Fruit fly (Drosophila melanogaster) whole organism, wandering third instar larva: ENCODE results near the gene CG14147.

ENCODE experiments used
- Abd-B ChIP-seq: fragments of >200 bp; optimal IDR thresholded peaks from 2 replicates; lab custom pipeline; 2017; ENCODE audit warnings: missing biosample characterization, missing genetic modification characterization
- CG32264 ChIP-seq: fragments of 200-800 bp; sonication (Bioruptor generic); optimal IDR thresholded peaks from 2 replicates; lab custom pipeline; 2016; ENCODE audit warnings: missing biosample characterization, missing genetic modification characterization
- CG9705 ChIP-seq: fragments of 200-800 bp; sonication (Bioruptor generic); optimal IDR thresholded peaks from 2 replicates; lab custom pipeline; 2018; ENCODE audit warnings: missing biosample characterization, mild to moderate bottlenecking, missing genetic modification characterization
- CrebA ChIP-seq: fragments of 200-800 bp; sonication (Bioruptor generic); optimal IDR thresholded peaks from 2 replicates; lab custom pipeline; 2016; ENCODE audit warnings: missing biosample characterization, mild to moderate bottlenecking, missing genetic modification characterization, borderline replicate concordance
- Dfd ChIP-seq: fragments of >200 bp; optimal IDR thresholded peaks from 2 replicates; lab custom pipeline; 2017; ENCODE audit warnings: missing biosample characterization, missing genetic modification characterization
- Dif ChIP-seq: fragments of 200-275, 200-300 bp; sonication (Bioruptor generic); optimal IDR thresholded peaks from 2 replicates; lab custom pipeline; 2018; ENCODE audit warnings: missing biosample characterization, missing genetic modification characterization; ENCODE audit not compliant: partially characterized antibody
- GATAd ChIP-seq: sonication (Bioruptor generic); optimal IDR thresholded peaks from 2 replicates; lab custom pipeline; 2016; ENCODE audit warnings: missing biosample characterization, missing genetic modification characterization
- HLH106 ChIP-seq: fragments of 200-800 bp; optimal IDR thresholded peaks from 3 replicates; lab custom pipeline; 2019; ENCODE audit warnings: missing biosample characterization, mild to moderate bottlenecking, missing genetic modification characterization, moderate library complexity
- Hnf4 ChIP-seq: fragments of 200-800 bp; sonication (Bioruptor generic); optimal IDR thresholded peaks from 2 replicates; lab custom pipeline; 2016; ENCODE audit warnings: missing biosample characterization, mild to moderate bottlenecking, missing genetic modification characterization
- Hr78 ChIP-seq: fragments of >200 bp; optimal IDR thresholded peaks from 2 replicates; lab custom pipeline; 2017; ENCODE audit warnings: missing biosample characterization, missing genetic modification characterization
- Hr83 ChIP-seq: fragments of 200-300 bp; sonication (Bioruptor generic); optimal IDR thresholded peaks from 2 replicates; lab custom pipeline; 2016; ENCODE audit warnings: missing biosample characterization, mild to moderate bottlenecking, missing genetic modification characterization, moderate library complexity; ENCODE audit not compliant: poor library complexity, severe bottlenecking
- Jra ChIP-seq: sonication (Bioruptor generic); optimal IDR thresholded peaks from 2 replicates; lab custom pipeline; 2016; ENCODE audit warnings: missing biosample characterization, missing genetic modification characterization
- Mio ChIP-seq: sonication (Bioruptor generic); optimal IDR thresholded peaks from 2 replicates; lab custom pipeline; 2016; ENCODE audit warnings: missing biosample characterization, missing genetic modification characterization
- Myc ChIP-seq: fragments of >200 bp; optimal IDR thresholded peaks from 2 replicates; lab custom pipeline; 2017
- N ChIP-seq: fragments of >200 bp; optimal IDR thresholded peaks from 2 replicates; lab custom pipeline; 2018; ENCODE audit warnings: missing biosample characterization, missing external identifiers, missing genetic modification characterization
- OdsH ChIP-seq: fragments of 200-800 bp; sonication (Bioruptor generic); optimal IDR thresholded peaks from 2 replicates; lab custom pipeline; 2016; ENCODE audit warnings: missing biosample characterization, mild to moderate bottlenecking, missing genetic modification characterization
- Rel ChIP-seq, 2 experiments: fragments of 200-800 bp; sonication (Bioruptor generic) in 1 of 2; optimal IDR thresholded peaks; 2 replicates in 1 of 2; 3 replicates in 1 of 2; lab custom pipeline; 2016 to 2019; ENCODE audit warnings: mild to moderate bottlenecking in 2 of 2, missing biosample characterization in 2 of 2, missing genetic modification characterization in 2 of 2, moderate library complexity in 1 of 2
- Sp1 ChIP-seq: fragments of 200-800 bp; sonication (Bioruptor generic); optimal IDR thresholded peaks from 3 replicates; lab custom pipeline; 2019; ENCODE audit warnings: missing biosample characterization, mild to moderate bottlenecking, missing genetic modification characterization, moderate library complexity
- Vsx2 ChIP-seq: fragments of 200-300, 225-300 bp; sonication (Bioruptor generic); optimal IDR thresholded peaks from 2 replicates; lab custom pipeline; 2018; ENCODE audit warnings: missing biosample characterization, missing genetic modification characterization; ENCODE audit not compliant: partially characterized antibody
- br ChIP-seq: fragments of 200-800 bp; sonication (Bioruptor generic); optimal IDR thresholded peaks from 2 replicates; lab custom pipeline; 2016; ENCODE audit warnings: missing biosample characterization, missing genetic modification characterization
- brk ChIP-seq: fragments of 200-800 bp; sonication (Bioruptor generic); optimal IDR thresholded peaks from 2 replicates; lab custom pipeline; 2016; ENCODE audit warnings: missing biosample characterization, mild to moderate bottlenecking, missing genetic modification characterization
- dl ChIP-seq, 2 experiments: fragments of 175-275, 200-275 bp in 1 of 2; fragments of 200-275 bp in 1 of 2; sonication (Bioruptor generic); optimal IDR thresholded peaks; lab custom pipeline; 2018; ENCODE audit warnings: mild to moderate bottlenecking in 2 of 2, missing biosample characterization in 2 of 2, missing genetic modification characterization in 2 of 2, moderate library complexity in 2 of 2; ENCODE audit not compliant: partially characterized antibody in 2 of 2, insufficient read depth in 1 of 2
- dmrt93B ChIP-seq: fragments of 200-800 bp; sonication (Bioruptor generic); optimal IDR thresholded peaks from 2 replicates; lab custom pipeline; 2018; ENCODE audit warnings: missing biosample characterization, mild to moderate bottlenecking, missing genetic modification characterization
- dsf ChIP-seq: sonication (Bioruptor generic); optimal IDR thresholded peaks from 2 replicates; lab custom pipeline; 2016; ENCODE audit warnings: missing biosample characterization, missing genetic modification characterization, borderline replicate concordance
- ey ChIP-seq: fragments of 200-800 bp; sonication (Bioruptor generic); optimal IDR thresholded peaks from 2 replicates; lab custom pipeline; 2016; ENCODE audit warnings: missing biosample characterization, missing genetic modification characterization
- foxo ChIP-seq, 2 experiments: fragments of 200-800 bp; sonication (Bioruptor generic); optimal IDR thresholded peaks; 2 replicates in 1 of 2; 3 replicates in 1 of 2; lab custom pipeline; 2016 to 2017; ENCODE audit warnings: missing biosample characterization in 2 of 2, missing genetic modification characterization in 2 of 2
- fru ChIP-seq: fragments of 200-800 bp; sonication (Bioruptor generic); optimal IDR thresholded peaks from 3 replicates; lab custom pipeline; 2016; ENCODE audit warnings: missing biosample characterization, mild to moderate bottlenecking, missing genetic modification characterization
- h ChIP-seq: fragments of 200-800 bp; sonication (Bioruptor generic); optimal IDR thresholded peaks from 3 replicates; lab custom pipeline; 2016; ENCODE audit warnings: missing biosample characterization, mild to moderate bottlenecking, missing genetic modification characterization
- jim ChIP-seq: fragments of 175-275, 200-325 bp; sonication (Bioruptor generic); optimal IDR thresholded peaks from 2 replicates; lab custom pipeline; 2016; ENCODE audit warnings: missing biosample characterization, mild to moderate bottlenecking, missing genetic modification characterization
- lola ChIP-seq: fragments of >200 bp; optimal IDR thresholded peaks from 2 replicates; lab custom pipeline; 2017; ENCODE audit warnings: missing biosample characterization, missing genetic modification characterization
- pan ChIP-seq: fragments of >200 bp; optimal IDR thresholded peaks from 2 replicates; lab custom pipeline; 2017
- psq ChIP-seq: fragments of 200-800 bp; sonication (Bioruptor generic); optimal IDR thresholded peaks from 3 replicates; lab custom pipeline; 2017; ENCODE audit warnings: missing biosample characterization, mild to moderate bottlenecking, missing genetic modification characterization, moderate library complexity
- rgr ChIP-seq: fragments of 200-800 bp; sonication (Bioruptor generic); optimal IDR thresholded peaks from 3 replicates; lab custom pipeline; 2016; ENCODE audit warnings: missing biosample characterization, mild to moderate bottlenecking, missing genetic modification characterization
- sage ChIP-seq: fragments of 200-800 bp; sonication (Bioruptor generic); optimal IDR thresholded peaks from 2 replicates; lab custom pipeline; 2016; ENCODE audit warnings: missing biosample characterization, mild to moderate bottlenecking, missing genetic modification characterization
- sv ChIP-seq: fragments of 200-800 bp; sonication (Bioruptor generic); optimal IDR thresholded peaks from 3 replicates; lab custom pipeline; 2016; ENCODE audit warnings: missing biosample characterization, missing genetic modification characterization
- tai ChIP-seq: sonication (Bioruptor generic); optimal IDR thresholded peaks from 2 replicates; lab custom pipeline; 2016; ENCODE audit warnings: missing biosample characterization, missing genetic modification characterization
- usp ChIP-seq: fragments of >200 bp; optimal IDR thresholded peaks from 2 replicates; lab custom pipeline; 2017; ENCODE audit warnings: missing biosample characterization, missing genetic modification characterization
- woc ChIP-seq: sonication (Bioruptor generic); optimal IDR thresholded peaks from 2 replicates; lab custom pipeline; 2016; ENCODE audit warnings: missing biosample characterization, mild to moderate bottlenecking, missing genetic modification characterization

CG14147 gene

DNA sequence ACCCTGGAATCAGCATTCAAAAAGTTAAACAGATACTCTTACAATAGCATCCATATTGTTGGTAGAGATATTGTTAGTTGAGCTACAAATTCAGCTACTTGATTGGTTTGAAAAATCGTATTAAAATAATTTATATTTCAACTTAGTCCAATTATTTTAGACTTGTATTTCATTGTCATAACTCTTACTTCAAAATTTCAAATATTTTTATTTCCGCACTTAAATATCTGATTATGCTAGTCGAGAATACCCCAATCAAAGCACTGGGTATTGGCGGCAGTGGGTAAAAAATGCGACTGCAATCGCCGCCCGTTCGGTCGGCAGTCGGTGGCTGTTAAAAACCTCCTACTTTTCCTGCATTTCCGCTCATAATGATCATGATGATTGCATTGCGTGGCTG, 43.6 kb upstream of the CG14147 start:
- TF ChIP-seq sv (GFP tag; lab: Kevin White, UChicago) (no peak), foxo (GFP tag; optimal IDR thresholded peaks at IDR 0.05; lab: Kevin White, UChicago) (peak in 1 of 2 experiments; percentile 24), rgr (peak; percentile 2), psq (GFP tag; lab: Kevin White, UChicago) (peak; percentile 2), woc (GFP tag; lab: Kevin White, UChicago) (peak; percentile 39), HLH106 (tag; lab: Kevin White, UChicago) (peak; percentile 64), CG32264 (GFP tag; lab: Kevin White, UChicago) (no peak), fru (GFP tag; lab: Kevin White, UChicago) (peak; percentile 86), CG9705 (peak; percentile 40), usp (GFP tag; lab: Kevin White, UChicago) (no peak), Dfd (no peak), Hr78 (GFP tag; lab: Kevin White, UChicago) (no peak)

DNA sequence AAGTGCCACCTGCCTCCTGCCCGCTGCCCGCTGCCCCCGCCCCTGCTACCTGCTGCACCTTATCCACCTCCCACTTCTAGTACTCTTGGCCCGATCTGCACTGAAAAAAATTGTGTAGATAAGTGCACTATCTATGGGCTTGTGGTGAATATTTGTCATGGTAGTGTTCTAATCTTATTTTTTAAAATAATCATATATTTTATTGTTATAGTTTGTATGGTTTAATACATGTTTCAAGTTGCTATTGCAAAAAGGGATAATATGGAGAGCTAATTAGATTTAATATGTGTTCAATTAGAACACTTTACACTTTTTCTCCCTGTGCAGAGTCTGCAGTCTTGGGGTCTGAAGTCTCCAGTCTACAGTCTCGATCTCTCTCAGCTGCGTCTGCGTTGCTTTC, 41.0 kb upstream of the CG14147 start:
- TF ChIP-seq pan (no peak), Mio (GFP tag; lab: Kevin White, UChicago) (no peak), Hnf4 (GFP tag; lab: Kevin White, UChicago) (no peak), dsf (GFP tag; lab: Kevin White, UChicago) (no peak), N (no peak), h (peak; percentile 15), CrebA (no peak), Rel (GFP tag; optimal IDR thresholded peaks at IDR 0.05; lab: Kevin White, UChicago) (no peak), Rel (tag; optimal IDR thresholded peaks at IDR 0.05; lab: Kevin White, UChicago) (no peak), psq (GFP tag; lab: Kevin White, UChicago) (peak; percentile 19), Hr78 (GFP tag; lab: Kevin White, UChicago) (no peak), OdsH (GFP tag; lab: Kevin White, UChicago) (peak; percentile 36), Myc (no peak), jim (no peak), br (GFP tag; lab: Kevin White, UChicago) (no peak), sage (no peak), Vsx2 (GFP tag; lab: Kevin White, UChicago) (no peak), Sp1 (GFP tag; lab: Kevin White, UChicago) (peak; percentile 12), HLH106 (tag; lab: Kevin White, UChicago) (peak; percentile 32), fru (GFP tag; lab: Kevin White, UChicago) (peak; percentile 1), dl (GFP tag; optimal IDR thresholded peaks at IDR 0.05; lab: Kevin White, UChicago; ENCODE audit: insufficient read depth in 1 of 2, partially characterized antibody in 2 of 2) (no peak), GATAd (no peak), Dif (GFP tag; lab: Kevin White, UChicago) (no peak), Abd-B (no peak), brk (no peak), CG9705 (no peak), foxo (GFP tag; optimal IDR thresholded peaks at IDR 0.05; lab: Kevin White, UChicago) (peak in 1 of 2 experiments; percentile 44), dmrt93B (no peak), ey (GFP tag; lab: Kevin White, UChicago) (no peak), tai (no peak), Hr83 (GFP tag; lab: Kevin White, UChicago) (no peak), usp (GFP tag; lab: Kevin White, UChicago) (no peak), Dfd (no peak), CG32264 (GFP tag; lab: Kevin White, UChicago) (no peak), woc (GFP tag; lab: Kevin White, UChicago) (no peak), rgr (peak; percentile 23), lola (no peak), sv (GFP tag; lab: Kevin White, UChicago) (no peak), Jra (GFP tag; lab: Kevin White, UChicago) (no peak)

DNA sequence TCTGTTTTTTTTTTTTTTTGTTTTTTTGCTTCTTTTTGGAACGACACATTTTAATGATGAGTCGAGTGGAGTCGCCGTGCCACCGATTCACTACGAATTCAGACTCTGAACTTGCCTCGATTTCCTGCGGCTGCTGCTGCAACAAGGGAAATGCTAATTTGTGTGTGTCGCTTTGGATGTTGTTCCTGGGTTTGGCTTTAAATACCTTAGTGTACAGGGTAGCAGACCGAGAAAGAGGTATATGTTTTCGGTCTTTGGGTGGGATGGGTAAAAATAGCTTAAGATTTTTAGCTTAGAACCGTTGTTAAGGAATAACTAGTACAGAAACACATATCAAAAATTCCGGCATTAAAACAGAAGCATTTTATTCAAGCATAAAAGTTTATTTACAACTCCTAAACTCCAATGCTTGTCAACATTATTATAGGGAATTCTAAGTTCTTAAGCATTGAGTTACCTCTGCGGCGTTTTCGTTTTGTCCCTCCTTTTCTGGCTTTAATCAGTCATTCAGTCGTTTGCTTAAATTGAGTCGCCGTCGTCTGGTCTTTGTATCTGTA, 37.4 kb upstream of the CG14147 start:
- TF ChIP-seq tai (no peak), Dfd (no peak), dmrt93B (no peak), dsf (GFP tag; lab: Kevin White, UChicago) (no peak), brk (no peak), br (GFP tag; lab: Kevin White, UChicago) (no peak), fru (GFP tag; lab: Kevin White, UChicago) (peak; percentile 44), Rel (GFP tag; optimal IDR thresholded peaks at IDR 0.05; lab: Kevin White, UChicago) (no peak), Rel (tag; optimal IDR thresholded peaks at IDR 0.05; lab: Kevin White, UChicago) (no peak), CrebA (no peak), sage (no peak), pan (no peak), rgr (no peak), lola (no peak), dl (GFP tag; optimal IDR thresholded peaks at IDR 0.05; lab: Kevin White, UChicago; ENCODE audit: insufficient read depth in 1 of 2, partially characterized antibody in 2 of 2) (no peak), Vsx2 (GFP tag; lab: Kevin White, UChicago) (no peak), Mio (GFP tag; lab: Kevin White, UChicago) (no peak), Dif (GFP tag; lab: Kevin White, UChicago) (no peak), HLH106 (tag; lab: Kevin White, UChicago) (peak; percentile 47), Hr83 (GFP tag; lab: Kevin White, UChicago) (no peak), Jra (GFP tag; lab: Kevin White, UChicago) (peak; percentile 5), GATAd (no peak), jim (no peak), Myc (no peak), woc (GFP tag; lab: Kevin White, UChicago) (peak; percentile 69), foxo (GFP tag; optimal IDR thresholded peaks at IDR 0.05; lab: Kevin White, UChicago) (peak in 1 of 2 experiments; percentile 17), psq (GFP tag; lab: Kevin White, UChicago) (peak; percentile 46), CG9705 (no peak), N (no peak), h (peak; percentile 49), ey (GFP tag; lab: Kevin White, UChicago) (peak; percentile 44), Hr78 (GFP tag; lab: Kevin White, UChicago) (no peak), Hnf4 (GFP tag; lab: Kevin White, UChicago) (peak; percentile 1), OdsH (GFP tag; lab: Kevin White, UChicago) (peak; percentile 21), sv (GFP tag; lab: Kevin White, UChicago) (no peak)
